Worm (Caenorhabditis elegans): ENCODE data around the gene B0285.3.

Gene B0285.3

DNA sequence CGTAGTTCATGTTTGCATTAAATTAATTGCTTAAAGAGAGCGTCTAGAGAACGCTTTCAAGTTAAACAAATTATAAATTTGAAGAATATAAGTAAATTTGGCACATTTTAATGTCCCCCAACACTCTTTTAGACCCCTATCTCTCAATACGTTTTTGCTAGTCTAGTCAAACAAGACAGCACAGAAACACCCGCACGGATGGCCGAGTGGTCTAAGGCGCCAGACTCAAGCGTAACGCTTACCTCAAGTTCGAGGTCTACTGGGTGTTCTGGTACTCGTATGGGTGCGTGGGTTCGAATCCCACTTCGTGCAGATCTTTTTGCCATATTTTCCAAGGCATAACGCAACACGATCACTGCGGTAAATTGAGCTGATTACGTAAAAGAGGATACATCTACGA is 19.2 kb upstream of the B0285.3 start:
- no peak for TF ChIP-seq him-1 (tag; optimal IDR thresholded peaks at IDR 0.05)
- TF ChIP-seq dao-5 (tag; optimal IDR thresholded peaks at IDR 0.05), result no peak
- TF ChIP-seq W03F9.2 (tag; optimal IDR thresholded peaks at IDR 0.05), result no peak

DNA sequence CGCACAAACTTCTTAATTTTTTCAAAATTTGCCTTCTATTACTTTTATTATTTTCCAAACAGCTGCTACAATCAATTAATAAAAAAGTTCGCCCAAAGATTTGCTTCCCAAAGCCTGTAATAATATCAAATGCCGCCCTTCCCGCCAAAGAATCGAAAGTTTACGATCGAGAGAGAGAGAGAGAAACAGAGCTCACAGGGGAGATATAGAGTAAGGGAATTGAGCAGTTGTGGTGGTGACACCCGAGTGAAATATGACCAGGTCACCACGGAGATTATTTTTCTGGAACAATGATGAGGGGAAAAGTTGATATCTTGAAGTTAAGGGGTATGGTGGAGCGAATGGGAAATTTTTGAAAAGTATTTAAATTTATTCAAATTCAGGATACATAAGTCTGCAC is 16.8 kb upstream of the B0285.3 start:
- no peak for TF ChIP-seq W03F9.2 (tag; optimal IDR thresholded peaks at IDR 0.05)
- TF ChIP-seq dao-5 (tag; optimal IDR thresholded peaks at IDR 0.05), result no peak
- TF ChIP-seq him-1 (tag; optimal IDR thresholded peaks at IDR 0.05), result no peak

DNA sequence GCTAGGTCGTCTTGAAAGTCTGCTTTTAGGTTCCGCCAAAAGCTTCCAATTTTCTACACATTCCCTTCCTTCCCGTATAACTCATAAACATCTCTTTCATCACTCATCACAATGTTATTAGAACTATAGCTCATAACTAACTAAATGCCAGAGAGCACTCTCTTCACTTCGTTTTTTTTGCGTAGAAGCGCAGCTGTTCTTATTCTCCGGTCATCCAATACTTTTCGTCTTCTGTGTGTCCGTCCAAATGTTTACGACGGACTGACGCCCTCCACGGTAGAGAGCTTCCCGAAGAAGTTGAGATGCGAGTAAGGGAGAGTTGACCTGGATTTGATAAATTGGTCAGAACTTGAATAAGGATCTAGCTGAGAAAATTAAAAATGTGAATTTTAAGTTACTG is 16.1 kb upstream of the B0285.3 start:
- no peak for TF ChIP-seq him-1 (tag; optimal IDR thresholded peaks at IDR 0.05)
- no peak for TF ChIP-seq dao-5 (tag; optimal IDR thresholded peaks at IDR 0.05)
- TF ChIP-seq W03F9.2 (tag; optimal IDR thresholded peaks at IDR 0.05), result no peak

DNA sequence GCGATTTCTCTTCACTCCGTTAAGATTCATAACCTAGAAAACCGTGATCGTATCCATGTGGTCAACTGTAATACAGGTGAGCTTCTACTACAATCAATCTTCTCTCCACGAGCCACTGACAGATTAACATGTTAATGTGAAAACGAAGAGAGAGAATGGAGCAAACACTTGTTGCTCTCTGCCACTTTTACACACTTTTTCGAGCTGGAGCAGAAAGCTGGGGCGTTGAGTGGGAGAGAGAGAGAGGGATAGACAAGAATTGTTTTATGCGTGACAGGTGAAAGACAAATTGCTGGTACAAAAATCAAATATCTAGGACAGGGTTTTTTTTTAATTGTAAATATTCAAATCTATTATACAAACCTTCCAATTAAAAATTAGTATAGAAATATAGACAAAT is 15.2 kb upstream of the B0285.3 start:
- TF ChIP-seq W03F9.2 (tag; optimal IDR thresholded peaks at IDR 0.05) (no peak), him-1 (tag; optimal IDR thresholded peaks at IDR 0.05) (no peak), dao-5 (tag; optimal IDR thresholded peaks at IDR 0.05) (no peak)

DNA sequence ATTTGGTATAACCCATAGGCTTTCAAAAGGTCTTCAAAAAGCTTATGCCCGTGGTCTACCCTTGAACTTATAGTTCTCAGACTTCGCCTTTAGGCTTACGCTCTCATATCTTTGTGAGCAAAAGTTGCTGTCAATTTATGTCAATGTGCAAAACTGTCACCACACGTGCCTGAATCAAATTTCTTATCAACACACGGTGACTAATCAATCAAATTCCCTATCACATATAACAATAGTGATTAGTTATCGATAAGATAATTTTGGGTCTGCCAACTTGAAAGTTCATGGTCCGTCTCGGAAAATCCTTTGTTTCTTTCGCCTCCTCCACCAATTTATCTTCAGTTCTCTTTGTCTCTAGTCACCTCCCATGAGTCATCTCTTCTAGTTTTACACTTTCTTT is 14.3 kb upstream of the B0285.3 start:
- TF ChIP-seq him-1 (tag; optimal IDR thresholded peaks at IDR 0.05) (no peak), dao-5 (tag; optimal IDR thresholded peaks at IDR 0.05) (no peak), W03F9.2 (tag; optimal IDR thresholded peaks at IDR 0.05) (no peak)

DNA sequence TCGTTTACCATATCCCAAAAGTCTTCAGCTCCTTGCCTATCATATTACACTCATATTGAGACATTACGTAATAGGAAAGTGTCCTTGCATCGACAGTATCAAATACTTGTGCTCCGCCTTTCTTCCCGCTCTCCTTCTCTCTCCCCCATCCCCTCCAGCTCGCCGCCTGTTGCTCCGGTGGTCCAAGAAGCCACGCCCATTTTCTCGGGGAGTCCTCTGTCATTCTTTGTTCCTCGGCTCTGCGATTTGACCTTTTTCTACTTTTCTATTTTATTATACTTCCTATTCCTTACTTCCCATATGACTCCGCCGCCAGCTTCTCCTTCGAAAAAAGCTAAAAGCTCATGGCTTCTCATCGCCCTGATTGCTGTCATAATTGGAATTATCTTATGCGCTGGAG is 13.2 kb upstream of the B0285.3 start, which contains the start of gene mnp-1:
TSS of gene mnp-1 (plus strand) at position 211 of the 400 bp plus-strand sequence.
- TF ChIP-seq him-1 (tag; optimal IDR thresholded peaks at IDR 0.05), result no peak
- no peak for TF ChIP-seq W03F9.2 (tag; optimal IDR thresholded peaks at IDR 0.05)
- TF ChIP-seq dao-5 (tag; optimal IDR thresholded peaks at IDR 0.05), result no peak

DNA sequence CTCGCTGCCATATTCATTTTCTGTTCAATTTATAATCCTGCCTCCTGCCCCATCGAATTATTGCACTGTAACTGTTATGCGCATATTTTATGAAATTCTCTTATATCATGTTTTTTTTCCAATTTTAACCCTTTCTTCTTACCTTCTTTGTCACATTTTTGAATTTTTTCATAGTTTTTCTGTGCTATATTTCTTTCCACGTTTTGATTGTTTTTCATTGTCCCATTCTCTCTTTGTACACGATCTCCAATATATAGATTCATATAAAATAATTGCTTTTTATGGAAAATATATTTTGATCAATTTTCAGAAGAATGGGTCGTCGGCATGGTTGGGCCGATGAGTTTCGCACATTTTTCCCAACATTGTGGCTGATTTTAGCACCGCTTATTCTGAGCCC is 6.7 kb upstream of the B0285.3 start, which contains the start of gene B0285.6:
TSS of gene B0285.6 (plus strand) at position 301 of the 400 bp plus-strand sequence.
- TF ChIP-seq him-1 (tag; optimal IDR thresholded peaks at IDR 0.05), result no peak

DNA sequence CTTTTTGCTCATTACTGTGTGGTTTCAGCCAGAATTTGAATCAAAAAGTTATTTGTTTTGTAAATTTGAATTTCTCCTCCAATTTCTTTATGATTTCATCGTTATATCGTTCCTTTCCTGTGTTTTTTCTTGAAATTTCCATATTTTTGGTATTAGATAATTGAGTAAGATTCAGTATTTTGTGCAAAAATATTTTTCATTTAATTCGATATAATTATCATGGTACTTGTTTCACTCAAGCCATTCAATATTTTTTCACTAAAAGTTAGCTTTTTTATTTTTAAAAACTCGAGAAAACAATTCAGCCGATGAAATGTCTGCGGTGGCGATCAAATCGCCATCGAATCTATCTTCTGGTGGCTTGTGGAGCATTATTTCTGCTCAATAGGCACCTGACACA is 1.9 kb upstream of the B0285.3 start, which contains the start of gene hse-5:
TSS of gene hse-5 (plus strand) at position 301 of the 400 bp plus-strand sequence.
- TF ChIP-seq him-1 (tag; optimal IDR thresholded peaks at IDR 0.05), result no peak
- TF ChIP-seq W03F9.2 (tag; optimal IDR thresholded peaks at IDR 0.05), result no peak
- TF ChIP-seq dao-5 (tag; optimal IDR thresholded peaks at IDR 0.05), result no peak

DNA sequence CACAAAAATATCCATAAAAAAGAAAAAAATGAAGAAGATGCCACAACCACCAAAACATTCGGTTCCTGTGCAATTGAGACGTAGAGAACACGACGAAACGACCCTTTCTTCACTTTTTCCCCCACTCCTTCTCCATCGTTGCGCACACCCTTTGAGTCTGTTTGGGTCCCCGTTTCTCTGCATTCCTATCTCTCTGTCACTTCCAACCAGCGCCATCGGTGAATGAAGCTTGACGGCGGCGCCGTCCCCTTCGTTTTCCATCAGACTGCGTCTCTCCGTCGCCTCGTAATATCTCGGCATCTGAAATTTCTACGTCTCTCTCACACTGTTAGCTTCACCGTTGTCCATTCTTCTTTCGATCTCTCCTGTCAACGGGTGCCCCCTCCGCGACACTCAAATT is 7.5 kb downstream of the B0285.3 start:
- TF ChIP-seq him-1 (tag; optimal IDR thresholded peaks at IDR 0.05), result no peak
- TF ChIP-seq W03F9.2 (tag; optimal IDR thresholded peaks at IDR 0.05), result peak; percentile 27
- no peak for TF ChIP-seq dao-5 (tag; optimal IDR thresholded peaks at IDR 0.05)

DNA sequence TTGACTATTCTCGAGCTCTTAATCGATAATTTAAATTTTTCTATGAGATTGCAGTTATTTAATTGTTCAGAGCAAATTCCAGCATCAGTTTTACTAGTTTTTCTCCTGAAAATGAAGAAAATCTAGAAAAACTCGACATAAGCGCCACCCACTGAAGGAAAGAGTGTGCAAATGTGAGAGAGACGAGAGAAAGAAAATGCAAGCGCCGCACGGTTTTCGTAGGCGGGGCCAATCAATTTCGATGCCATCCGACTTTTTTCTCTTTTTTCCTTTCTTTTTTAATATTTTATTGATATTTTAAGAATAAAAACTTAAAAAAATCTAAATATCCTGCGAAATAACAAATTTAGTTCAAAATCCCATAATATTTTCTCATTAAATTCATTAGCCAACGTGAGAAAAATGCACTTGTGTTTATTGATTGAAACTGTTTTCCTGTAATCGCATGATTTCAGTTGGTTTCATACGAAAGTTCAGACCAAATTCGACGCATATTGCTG is 10.5 kb downstream of the B0285.3 start, which contains the start of gene cdk-12:
TSS of gene cdk-12 (plus strand) at position 450 of the 500 bp plus-strand sequence.
- TF ChIP-seq dao-5 (tag; optimal IDR thresholded peaks at IDR 0.05), result no peak
- TF ChIP-seq him-1 (tag; optimal IDR thresholded peaks at IDR 0.05), result no peak
- peak; percentile 67 for TF ChIP-seq W03F9.2 (tag; optimal IDR thresholded peaks at IDR 0.05)

DNA sequence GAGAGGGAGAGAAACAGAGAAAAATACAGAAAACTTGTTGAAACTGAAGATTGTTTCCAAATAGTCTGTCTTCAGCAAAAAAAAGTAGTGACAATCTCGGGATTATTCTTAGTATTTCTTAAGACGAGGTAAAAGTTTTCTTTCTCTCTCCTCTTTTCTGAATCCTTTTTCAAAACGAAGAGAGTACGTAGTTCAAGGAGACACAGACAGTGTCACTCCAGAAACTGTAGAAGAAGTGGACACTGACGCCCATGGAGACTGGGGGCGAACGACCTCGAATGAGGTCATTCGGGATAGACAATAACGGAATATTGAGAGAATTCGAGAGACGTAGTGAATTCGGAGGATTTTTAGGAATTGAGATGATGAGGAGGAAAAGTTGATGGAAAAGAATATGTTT is 12.2 kb downstream of the B0285.3 start, which contains the start of gene gly-6:
TSS of gene gly-6 (minus strand) at position 245 of the 400 bp plus-strand sequence.
- no peak for TF ChIP-seq dao-5 (tag; optimal IDR thresholded peaks at IDR 0.05)
- TF ChIP-seq W03F9.2 (tag; optimal IDR thresholded peaks at IDR 0.05), result no peak
- no peak for TF ChIP-seq him-1 (tag; optimal IDR thresholded peaks at IDR 0.05)

DNA sequence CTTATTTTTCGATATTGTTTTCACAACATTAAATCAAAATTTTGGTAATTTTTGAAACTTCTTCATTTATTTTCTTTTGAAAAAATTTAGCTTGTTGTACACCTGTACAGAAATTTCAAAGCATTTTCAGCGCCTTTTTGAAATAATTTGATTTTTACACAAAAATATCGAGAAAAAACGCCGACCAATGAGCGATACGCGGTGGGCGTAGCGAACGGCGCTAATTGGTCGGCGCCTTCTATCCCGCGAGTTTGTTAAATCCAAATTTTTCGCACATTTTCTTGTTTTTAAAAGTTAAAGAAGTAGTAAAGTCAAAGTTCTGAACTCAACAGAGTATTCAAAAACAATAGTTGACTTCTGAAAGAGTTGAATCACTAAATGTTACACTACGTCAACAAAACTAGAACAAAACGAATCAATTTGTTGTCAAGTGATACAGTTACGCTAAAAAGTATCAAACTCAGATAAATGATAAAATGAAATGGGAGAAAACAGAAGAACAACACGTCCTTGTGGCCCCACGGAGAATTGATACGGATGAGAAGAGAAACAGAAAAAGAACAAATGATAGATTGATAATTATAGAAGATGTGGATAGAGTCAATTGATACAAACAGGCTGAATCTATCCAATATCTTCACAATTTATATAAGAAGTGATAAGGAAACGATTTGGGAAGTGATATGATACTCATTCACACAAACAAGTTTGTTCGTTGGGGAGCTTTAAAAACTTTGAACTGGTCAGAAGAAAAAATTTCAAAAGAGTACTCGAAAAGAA is 14.7 kb downstream of the B0285.3 start:
- TF ChIP-seq him-1 (tag; optimal IDR thresholded peaks at IDR 0.05) (no peak), dao-5 (tag; optimal IDR thresholded peaks at IDR 0.05) (no peak), W03F9.2 (tag; optimal IDR thresholded peaks at IDR 0.05) (no peak)

DNA sequence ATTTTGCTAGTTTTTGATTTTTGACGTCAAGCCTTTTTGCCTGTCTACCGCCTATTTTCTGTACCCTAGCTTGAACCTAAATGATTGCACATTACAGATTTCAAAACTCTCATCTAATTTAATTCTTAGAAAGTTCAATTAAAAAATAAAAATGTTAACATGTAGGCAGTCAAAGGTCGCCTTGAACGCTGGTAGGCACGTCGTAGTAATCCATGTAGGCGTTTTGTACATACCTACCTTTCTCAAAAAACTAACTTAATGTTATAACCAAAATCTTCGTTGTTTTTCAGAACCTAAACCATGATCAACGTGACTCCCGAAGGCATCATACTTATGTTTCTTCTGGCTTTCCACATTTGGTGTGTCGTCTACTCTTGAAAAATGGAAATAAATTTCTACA is 19.3 kb downstream of the B0285.3 start, which contains the start of gene H38K22.9:
TSS of gene H38K22.9 (plus strand) at position 301 of the 400 bp plus-strand sequence.
- TF ChIP-seq dao-5 (tag; optimal IDR thresholded peaks at IDR 0.05) (no peak), him-1 (tag; optimal IDR thresholded peaks at IDR 0.05) (no peak), W03F9.2 (tag; optimal IDR thresholded peaks at IDR 0.05) (no peak)

DNA sequence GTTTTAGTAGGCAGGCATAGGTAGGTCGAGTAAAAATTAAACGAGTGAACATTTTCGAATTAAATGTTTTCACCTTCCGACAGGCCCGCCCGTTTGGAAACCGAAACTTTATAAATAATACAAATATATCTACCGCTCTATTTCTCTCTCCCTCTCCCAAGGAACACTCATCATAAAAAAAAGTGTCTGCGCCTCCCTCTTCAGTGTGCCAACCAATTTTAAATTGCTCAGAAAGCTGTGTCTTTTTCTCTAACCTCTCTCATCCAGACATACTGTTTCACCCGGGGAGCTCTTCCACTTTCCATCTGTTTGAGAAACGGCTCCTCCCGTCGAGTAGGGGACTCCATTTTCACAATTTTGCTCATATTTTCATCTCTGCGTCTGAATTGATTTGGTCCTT is 20.0 kb downstream of the B0285.3 start:
- no peak for TF ChIP-seq him-1 (tag; optimal IDR thresholded peaks at IDR 0.05)
- no peak for TF ChIP-seq W03F9.2 (tag; optimal IDR thresholded peaks at IDR 0.05)
- no peak for TF ChIP-seq dao-5 (tag; optimal IDR thresholded peaks at IDR 0.05)

All from whole organism, L4/young adult.